Worm (Caenorhabditis elegans): ENCODE measurements around the gene sdz-10.

- TF ChIP-seq him-1 (tag; optimal IDR thresholded peaks at IDR 0.05) (no peak), dao-5 (tag; optimal IDR thresholded peaks at IDR 0.05) (no peak), W03F9.2 (tag; optimal IDR thresholded peaks at IDR 0.05) (no peak)
Observed at ce11 chrII:2774904-2775303, 2.8 kb upstream of the sdz-10 start, which contains the start of gene fbxb-111.

Data from whole organism, L4/young adult.